Fruit fly (Drosophila melanogaster) whole organism, embryonic: ENCODE results near the gene CG33986.

Source experiments
- CG13287 ChIP-seq: fragments of 200-800 bp; sonication (Bioruptor generic); IDR thresholded peaks from 2 replicates; pipeline ENCODE4 v1.3.6; 2022; ENCODE audit warnings: missing biosample characterization, missing genetic modification characterization; ENCODE audit not compliant: partially characterized antibody
- CG14710 ChIP-seq: fragments of 200-800 bp; sonication (Bioruptor generic); optimal IDR thresholded peaks from 3 replicates; lab custom pipeline; 2019; ENCODE audit warnings: missing biosample characterization, mild to moderate bottlenecking, missing genetic modification characterization, moderate library complexity
- CG4854 ChIP-seq: fragments of 200-800 bp; sonication (Bioruptor generic); optimal IDR thresholded peaks from 2 replicates; lab custom pipeline; 2016; ENCODE audit warnings: missing biosample characterization, missing genetic modification characterization, inconsistent platforms
- Lpt ChIP-seq: fragments of >200 bp; optimal IDR thresholded peaks from 2 replicates; lab custom pipeline; 2018; ENCODE audit warnings: missing biosample characterization, missing genetic modification characterization
- Mrtf ChIP-seq: fragments of 200-800 bp; sonication (Bioruptor generic); IDR thresholded peaks from 3 replicates; pipeline ENCODE4 v1.3.6; 2022; ENCODE audit warnings: missing biosample characterization, missing genetic modification characterization
- dmrt99B ChIP-seq: fragments of 200-800 bp; sonication (Bioruptor generic); optimal IDR thresholded peaks from 2 replicates; lab custom pipeline; 2018; ENCODE audit warnings: missing biosample characterization, mild to moderate bottlenecking, missing genetic modification characterization, moderate library complexity
- gro ChIP-seq: fragments of 200-800 bp; sonication (Bioruptor generic); optimal IDR thresholded peaks from 2 replicates; lab custom pipeline; 2016; ENCODE audit warnings: missing biosample characterization, missing genetic modification characterization
- psq ChIP-seq: fragments of 200-800 bp; sonication (Bioruptor generic); optimal IDR thresholded peaks from 2 replicates; lab custom pipeline; 2017; ENCODE audit warnings: missing biosample characterization, missing genetic modification characterization
- z ChIP-seq: fragments of 200-800 bp; sonication (Bioruptor generic); IDR thresholded peaks from 3 replicates; pipeline ENCODE4 v1.3.6; 2022; ENCODE audit warnings: missing biosample characterization, missing genetic modification characterization

dm6 chr3L:15495449-15495848 lies 29.6 kb downstream of the CG33986 start, which contains the start of gene CG12355:
- TF ChIP-seq CG13287 (GFP tag; lab: Robert Waterston, UW) (no peak), CG4854 (GFP tag; lab: Kevin White, UChicago) (no peak), Mrtf (GFP tag; lab: Robert Waterston, UW) (no peak), psq (GFP tag; lab: Kevin White, UChicago) (no peak), dmrt99B (tag; lab: Kevin White, UChicago) (no peak), z (GFP tag; lab: Robert Waterston, UW) (no peak), CG14710 (tag; lab: Kevin White, UChicago) (no peak), Lpt (GFP tag; lab: Kevin White, UChicago) (no peak), gro (GFP tag; lab: Kevin White, UChicago) (no peak)
